Worm (Caenorhabditis elegans): ENCODE measurements around the gene F47B8.14.
A peak's percentile ranks its signal among the peaks of the same experiment; 100 is the strongest.

The F47B8.14 gene

DNA sequence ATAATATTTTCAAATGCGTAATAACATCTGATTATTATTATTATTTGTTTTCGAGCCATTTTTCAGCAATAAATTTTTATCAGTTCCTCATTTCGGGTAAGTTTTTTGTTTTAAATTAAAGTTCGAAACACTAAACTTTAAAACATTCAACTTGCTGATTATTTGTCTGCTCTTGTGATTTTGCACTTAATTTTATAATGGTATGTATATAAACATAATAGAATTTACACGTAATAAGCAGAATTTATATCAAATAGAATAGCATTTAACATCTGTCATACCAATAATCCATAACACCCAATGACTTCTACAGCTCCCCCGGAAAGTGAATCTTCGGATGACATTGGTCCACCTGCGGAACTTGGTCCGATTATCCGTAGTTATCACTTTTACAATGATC is 12.8 kb downstream of the F47B8.14 start, which contains the start of gene srm-4:
Gene srm-4, plus strand, starts transcription at position 301 of the 400 bp plus-strand sequence.
- TF ChIP-seq nhr-11 (tag; optimal IDR thresholded peaks at IDR 0.05) (no peak), zip-4 (GFP tag; optimal IDR thresholded peaks at IDR 0.05) (no peak), lin-13 (GFP tag; optimal IDR thresholded peaks at IDR 0.05) (no peak), nhr-90 (tag; optimal IDR thresholded peaks at IDR 0.05; ENCODE audit: poor library complexity) (no peak), mab-9 (GFP tag; IDR thresholded peaks at IDR 0.05) (no peak), hpl-2 (GFP tag; optimal IDR thresholded peaks at IDR 0.05) (no peak), ama-1 (optimal IDR thresholded peaks at IDR 0.05) (no peak), aly-2 (tag; optimal IDR thresholded peaks at IDR 0.05) (no peak), ceh-63 (GFP tag; optimal IDR thresholded peaks at IDR 0.05) (no peak), Y116A8C.19 (tag; optimal IDR thresholded peaks at IDR 0.05; ENCODE audit: borderline replicate concordance) (no peak), hlh-17 (GFP tag; optimal IDR thresholded peaks at IDR 0.05; ENCODE audit: borderline replicate concordance) (no peak), lin-39 (tag; optimal IDR thresholded peaks at IDR 0.05) (no peak), egl-13 (tag; optimal IDR thresholded peaks at IDR 0.05) (no peak), ceh-88 (GFP tag; IDR thresholded peaks at IDR 0.05) (no peak)

- peak; percentile 28 for TF ChIP-seq fkh-8 (tag; optimal IDR thresholded peaks at IDR 0.05)
- TF ChIP-seq nhr-71 (tag; optimal IDR thresholded peaks at IDR 0.05), result peak; percentile 7
- no peak for TF ChIP-seq irx-1 (tag; optimal IDR thresholded peaks at IDR 0.05)
Observed at ce11 chrV:14334901-14335300, 14.6 kb downstream of the F47B8.14 start, which contains the start of gene srm-5. srm-5 (plus strand) TSS chrV:14335201.

DNA sequence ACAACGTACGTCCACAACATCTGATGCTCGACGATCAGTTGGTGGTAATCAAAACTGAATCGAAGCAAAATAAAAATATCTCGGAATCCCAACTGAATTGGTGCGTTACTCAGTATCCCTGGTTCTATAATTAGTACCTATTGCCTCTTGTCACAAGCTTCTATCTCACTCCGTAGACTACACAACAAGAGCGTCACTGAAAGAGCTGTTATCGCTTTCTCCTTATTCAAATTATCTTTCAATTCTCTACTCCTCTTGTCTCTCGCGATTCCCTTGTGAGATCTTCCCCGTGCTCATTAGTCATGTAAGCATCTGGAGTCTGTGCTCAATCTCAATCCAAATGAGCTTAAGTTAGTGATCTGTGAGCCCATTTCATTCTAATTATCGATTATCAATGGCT is 16.3 kb downstream of the F47B8.14 start, which contains the start of gene srm-6:
Gene srm-6, plus strand, starts transcription at position 301 of the 400 bp plus-strand sequence.
- peak; percentile 40 for TF ChIP-seq fkh-8 (tag; optimal IDR thresholded peaks at IDR 0.05)
- peak; percentile 69 for TF ChIP-seq ceh-8 (GFP tag; optimal IDR thresholded peaks at IDR 0.05)
- no peak for TF ChIP-seq unc-30 (tag; optimal IDR thresholded peaks at IDR 0.05)
- TF ChIP-seq nhr-71 (tag; optimal IDR thresholded peaks at IDR 0.05), result peak; percentile 15
- no peak for TF ChIP-seq efl-1 (optimal IDR thresholded peaks at IDR 0.05)
- peak in 1 of 2 experiments; percentile 20 for TF ChIP-seq efl-1 (GFP tag; optimal IDR thresholded peaks at IDR 0.05 in 1 of 2)
- TF ChIP-seq pax-3 (tag; optimal IDR thresholded peaks at IDR 0.05), result peak; percentile 15
- TF ChIP-seq nhr-47 (tag; optimal IDR thresholded peaks at IDR 0.05), result peak; percentile 3
- no peak for TF ChIP-seq dsc-1 (tag; optimal IDR thresholded peaks at IDR 0.05)

ce11 chrV:14341672-14342071 is 21.3 kb downstream of the F47B8.14 start, which contains the start of gene F47B8.10:
F47B8.10 (plus strand) TSS chrV:14341972.
- TF ChIP-seq snpc-4 (tag; optimal IDR thresholded peaks at IDR 0.05) (no peak), egl-27 (tag; optimal IDR thresholded peaks at IDR 0.05) (no peak), tbx-2 (tag; optimal IDR thresholded peaks at IDR 0.05) (no peak), efl-1 (optimal IDR thresholded peaks at IDR 0.05) (no peak), efl-1 (GFP tag; optimal IDR thresholded peaks at IDR 0.05 in 1 of 2) (peak in 1 of 2 experiments; percentile 14), lin-35 (GFP tag; optimal IDR thresholded peaks at IDR 0.05) (peak in 1 of 2 experiments; percentile 34), swsn-7 (tag; optimal IDR thresholded peaks at IDR 0.05) (no peak), efl-3 (GFP tag; optimal IDR thresholded peaks at IDR 0.05) (no peak), ces-1 (GFP tag; optimal IDR thresholded peaks at IDR 0.05) (no peak), fos-1 (tag; optimal IDR thresholded peaks at IDR 0.05) (no peak), nhr-90 (tag; optimal IDR thresholded peaks at IDR 0.05; ENCODE audit: poor library complexity) (no peak)

- TF ChIP-seq irx-1 (tag; optimal IDR thresholded peaks at IDR 0.05), result peak; percentile 82
- TF ChIP-seq sup-37 (GFP tag; optimal IDR thresholded peaks at IDR 0.05), result peak; percentile 33
- peak; percentile 84 to 95 (median 94) for TF ChIP-seq ceh-82 (tag; optimal IDR thresholded peaks at IDR 0.05)
- peak; percentile 96 for TF ChIP-seq lin-14 (GFP tag; optimal IDR thresholded peaks at IDR 0.05)
- TF ChIP-seq nhr-77 (tag; optimal IDR thresholded peaks at IDR 0.05), result peak; percentile 92
- TF ChIP-seq pax-3 (tag; optimal IDR thresholded peaks at IDR 0.05), result peak; percentile 99
- TF ChIP-seq lin-15B (tag; optimal IDR thresholded peaks at IDR 0.05), result peak; percentile 67
- peak; percentile 67 for TF ChIP-seq ceh-90 (tag; optimal IDR thresholded peaks at IDR 0.05)
- peak; percentile 70 for TF ChIP-seq fkh-10 (GFP tag; optimal IDR thresholded peaks at IDR 0.05)
- TF ChIP-seq aly-2 (tag; optimal IDR thresholded peaks at IDR 0.05), result peak; percentile 78
- peak; percentile 97 for TF ChIP-seq snu-23 (GFP tag; optimal IDR thresholded peaks at IDR 0.05)
- peak; percentile 93 for TF ChIP-seq lir-3 (tag; optimal IDR thresholded peaks at IDR 0.05; ENCODE audit: poor library complexity)
- TF ChIP-seq fkh-8 (tag; optimal IDR thresholded peaks at IDR 0.05), result peak; percentile 95
- TF ChIP-seq dsc-1 (tag; optimal IDR thresholded peaks at IDR 0.05), result peak; percentile 94
- peak; percentile 84 for TF ChIP-seq jun-1 (tag; optimal IDR thresholded peaks at IDR 0.05)
- TF ChIP-seq unc-130 (tag; optimal IDR thresholded peaks at IDR 0.05), result peak; percentile 66
- peak; percentile 91 for TF ChIP-seq nhr-90 (tag; optimal IDR thresholded peaks at IDR 0.05; ENCODE audit: poor library complexity)
- TF ChIP-seq rnt-1 (tag; optimal IDR thresholded peaks at IDR 0.05), result peak; percentile 98
Observed at ce11 chrV:14347234-14347826, 27.0 kb downstream of the F47B8.14 start, which contains the start of gene cept-2. cept-2 (plus strand) TSS chrV:14347766.

Data from whole organism, L1 larva.